Fruit fly (Drosophila melanogaster): ENCODE results near the gene CG13855.

CG13855 gene

dm6 chr3R:22423996-22424395 lies 18.3 kb downstream of the CG13855 start:
- TF ChIP-seq Snoo (tag; optimal IDR thresholded peaks at IDR 0.05), result peak; percentile 30
- peak; percentile 63 for TF ChIP-seq CG15710 (tag; optimal IDR thresholded peaks at IDR 0.05)
- TF ChIP-seq fd96Ca (GFP tag; IDR thresholded peaks at IDR 0.05), result no peak
- TF ChIP-seq CG17806 (tag; optimal IDR thresholded peaks at IDR 0.05), result peak; percentile 58
- no peak for TF ChIP-seq Ets98B (GFP tag; IDR thresholded peaks at IDR 0.05)
- no peak for TF ChIP-seq CG8301 (tag; optimal IDR thresholded peaks at IDR 0.05)
- TF ChIP-seq gl (tag; optimal IDR thresholded peaks at IDR 0.05), result no peak
- 0 out of 2 replicates have a peak, but pooled peaks have one; percentile 34 for TF ChIP-seq CG12605 (GFP tag; IDR thresholded peaks at IDR 0.05)
- peak; percentile 45 for TF ChIP-seq CG34367 (tag; optimal IDR thresholded peaks at IDR 0.05)
- no peak for TF ChIP-seq Pif1B (GFP tag; optimal IDR thresholded peaks at IDR 0.05)
- peak; percentile 30 for TF ChIP-seq EcR (GFP tag; optimal IDR thresholded peaks at IDR 0.05)
- TF ChIP-seq Pif1A (GFP tag; optimal IDR thresholded peaks at IDR 0.05), result no peak
- TF ChIP-seq CG10348 (GFP tag; IDR thresholded peaks at IDR 0.05), result no peak
- TF ChIP-seq rn (GFP tag; IDR thresholded peaks at IDR 0.05), result no peak
- TF ChIP-seq CG8159 (tag; optimal IDR thresholded peaks at IDR 0.05), result peak; percentile 66
- TF ChIP-seq CG9948 (tag; optimal IDR thresholded peaks at IDR 0.05), result peak; percentile 50
- no peak for TF ChIP-seq CG32121 (GFP tag; IDR thresholded peaks at IDR 0.05)
- TF ChIP-seq CG13204 (GFP tag; optimal IDR thresholded peaks at IDR 0.05), result no peak
- TF ChIP-seq CG14655 (GFP tag; optimal IDR thresholded peaks at IDR 0.05), result no peak
- 0 out of 3 replicates have a peak, but pooled peaks have one; percentile 37 for TF ChIP-seq CG4496 (GFP tag; IDR thresholded peaks at IDR 0.05)
- TF ChIP-seq D1 (tag; optimal IDR thresholded peaks at IDR 0.05), result no peak

dm6 chr3R:22424602-22425190 lies 19.0 kb downstream of the CG13855 start, which contains the start of gene pinta:
Gene pinta (minus strand): TSS chr3R:22424929.
- TF ChIP-seq CG32121 (GFP tag; IDR thresholded peaks at IDR 0.05) (no peak), Ets98B (GFP tag; IDR thresholded peaks at IDR 0.05) (no peak), CG10348 (GFP tag; IDR thresholded peaks at IDR 0.05) (no peak), Pif1B (GFP tag; optimal IDR thresholded peaks at IDR 0.05) (no peak)

dm6 chr3R:22432200-22432804 lies 26.6 kb downstream of the CG13855 start:
- no peak for TF ChIP-seq Ets98B (GFP tag; IDR thresholded peaks at IDR 0.05)
- TF ChIP-seq gl (tag; optimal IDR thresholded peaks at IDR 0.05), result no peak
- no peak for TF ChIP-seq CG10348 (GFP tag; IDR thresholded peaks at IDR 0.05)
- TF ChIP-seq rn (GFP tag; IDR thresholded peaks at IDR 0.05), result no peak
- no peak for TF ChIP-seq CG14655 (GFP tag; optimal IDR thresholded peaks at IDR 0.05)
- no peak for TF ChIP-seq CG9948 (tag; optimal IDR thresholded peaks at IDR 0.05)

dm6 chr3R:22436050-22436449 lies 30.3 kb downstream of the CG13855 start, which contains the start of gene CG13847:
Gene CG13847 (minus strand): TSS chr3R:22436150.
- TF ChIP-seq CG14655 (GFP tag; optimal IDR thresholded peaks at IDR 0.05), result no peak
- TF ChIP-seq Pif1B (GFP tag; optimal IDR thresholded peaks at IDR 0.05), result no peak
- TF ChIP-seq Snoo (tag; optimal IDR thresholded peaks at IDR 0.05), result no peak
- TF ChIP-seq CG4496 (GFP tag; IDR thresholded peaks at IDR 0.05), result no peak
- no peak for TF ChIP-seq CG8159 (tag; optimal IDR thresholded peaks at IDR 0.05)
- TF ChIP-seq CG15710 (tag; optimal IDR thresholded peaks at IDR 0.05), result no peak
- no peak for TF ChIP-seq CG32121 (GFP tag; IDR thresholded peaks at IDR 0.05)
- TF ChIP-seq D1 (tag; optimal IDR thresholded peaks at IDR 0.05), result no peak
- TF ChIP-seq CG10348 (GFP tag; IDR thresholded peaks at IDR 0.05), result no peak
- no peak for TF ChIP-seq CG17806 (tag; optimal IDR thresholded peaks at IDR 0.05)
- no peak for TF ChIP-seq EcR (GFP tag; optimal IDR thresholded peaks at IDR 0.05)
- TF ChIP-seq fd96Ca (GFP tag; IDR thresholded peaks at IDR 0.05), result no peak
- no peak for TF ChIP-seq CG13204 (GFP tag; optimal IDR thresholded peaks at IDR 0.05)
- no peak for TF ChIP-seq Ets98B (GFP tag; IDR thresholded peaks at IDR 0.05)
- no peak for TF ChIP-seq Pif1A (GFP tag; optimal IDR thresholded peaks at IDR 0.05)

- TF ChIP-seq EcR (GFP tag; optimal IDR thresholded peaks at IDR 0.05) (no peak), rn (GFP tag; IDR thresholded peaks at IDR 0.05) (no peak), Snoo (tag; optimal IDR thresholded peaks at IDR 0.05) (no peak), CG15710 (tag; optimal IDR thresholded peaks at IDR 0.05) (no peak), CG8159 (tag; optimal IDR thresholded peaks at IDR 0.05) (no peak), CG17806 (tag; optimal IDR thresholded peaks at IDR 0.05) (no peak), CG10348 (GFP tag; IDR thresholded peaks at IDR 0.05) (no peak), CG8301 (tag; optimal IDR thresholded peaks at IDR 0.05) (no peak), CG9948 (tag; optimal IDR thresholded peaks at IDR 0.05) (no peak), CG13204 (GFP tag; optimal IDR thresholded peaks at IDR 0.05) (no peak)
Measured at dm6 chr3R:22438301-22438700, 32.6 kb downstream of the CG13855 start.

- no peak for TF ChIP-seq CG8159 (tag; optimal IDR thresholded peaks at IDR 0.05)
- TF ChIP-seq CG9948 (tag; optimal IDR thresholded peaks at IDR 0.05), result no peak
- no peak for TF ChIP-seq CG15710 (tag; optimal IDR thresholded peaks at IDR 0.05)
Measured at dm6 chr3R:22446493-22446892, 40.8 kb downstream of the CG13855 start, which contains the start of gene CG12499. Gene CG12499 (minus strand): TSS chr3R:22446587.
